Fruit fly (Drosophila melanogaster): ENCODE results near the gene ltl.

dm6 chr3L:7471259-7471658, 47.5 kb upstream of the ltl start, which contains the start of gene CG8541:
- TF ChIP-seq HHEX (GFP tag; optimal IDR thresholded peaks at IDR 0.05) = no peak
- TF ChIP-seq rib (GFP tag; IDR thresholded peaks at IDR 0.05) = no peak
- no peak for TF ChIP-seq sd (tag; optimal IDR thresholded peaks at IDR 0.05)
- TF ChIP-seq Atf3 (GFP tag; optimal IDR thresholded peaks at IDR 0.05) = no peak
- TF ChIP-seq row (GFP tag; IDR thresholded peaks at IDR 0.05) = no peak
- no peak for TF ChIP-seq CG11696 (GFP tag; IDR thresholded peaks at IDR 0.05)
- TF ChIP-seq PHDP (tag; optimal IDR thresholded peaks at IDR 0.05) = no peak
